Fruit fly (Drosophila melanogaster) whole organism, wandering third instar larva: Measurements from ENCODE around the gene CG33500.

Experiments used
- CG32264 ChIP-seq: fragments of 200-800 bp; sonication (Bioruptor generic); optimal IDR thresholded peaks from 2 replicates; lab custom pipeline; 2016; ENCODE audit warnings: missing biosample characterization, missing genetic modification characterization
- CrebA ChIP-seq: fragments of 200-800 bp; sonication (Bioruptor generic); optimal IDR thresholded peaks from 2 replicates; lab custom pipeline; 2016; ENCODE audit warnings: missing biosample characterization, mild to moderate bottlenecking, missing genetic modification characterization, borderline replicate concordance
- Dfd ChIP-seq: fragments of >200 bp; optimal IDR thresholded peaks from 2 replicates; lab custom pipeline; 2017; ENCODE audit warnings: missing biosample characterization, missing genetic modification characterization
- OdsH ChIP-seq: fragments of 200-800 bp; sonication (Bioruptor generic); optimal IDR thresholded peaks from 2 replicates; lab custom pipeline; 2016; ENCODE audit warnings: missing biosample characterization, mild to moderate bottlenecking, missing genetic modification characterization
- Sp1 ChIP-seq: fragments of 200-800 bp; sonication (Bioruptor generic); optimal IDR thresholded peaks from 3 replicates; lab custom pipeline; 2019; ENCODE audit warnings: missing biosample characterization, mild to moderate bottlenecking, missing genetic modification characterization, moderate library complexity
- dmrt93B ChIP-seq: fragments of 200-800 bp; sonication (Bioruptor generic); optimal IDR thresholded peaks from 2 replicates; lab custom pipeline; 2018; ENCODE audit warnings: missing biosample characterization, mild to moderate bottlenecking, missing genetic modification characterization
- foxo ChIP-seq, 2 experiments: fragments of 200-800 bp; sonication (Bioruptor generic); optimal IDR thresholded peaks; 2 replicates in 1 of 2; 3 replicates in 1 of 2; lab custom pipeline; 2016 to 2017; ENCODE audit warnings: missing biosample characterization in 2 of 2, missing genetic modification characterization in 2 of 2
- fru ChIP-seq: fragments of 200-800 bp; sonication (Bioruptor generic); optimal IDR thresholded peaks from 3 replicates; lab custom pipeline; 2016; ENCODE audit warnings: missing biosample characterization, mild to moderate bottlenecking, missing genetic modification characterization
- jim ChIP-seq: fragments of 175-275, 200-325 bp; sonication (Bioruptor generic); optimal IDR thresholded peaks from 2 replicates; lab custom pipeline; 2016; ENCODE audit warnings: missing biosample characterization, mild to moderate bottlenecking, missing genetic modification characterization
- pan ChIP-seq: fragments of >200 bp; optimal IDR thresholded peaks from 2 replicates; lab custom pipeline; 2017
- psq ChIP-seq: fragments of 200-800 bp; sonication (Bioruptor generic); optimal IDR thresholded peaks from 3 replicates; lab custom pipeline; 2017; ENCODE audit warnings: missing biosample characterization, mild to moderate bottlenecking, missing genetic modification characterization, moderate library complexity
- usp ChIP-seq: fragments of >200 bp; optimal IDR thresholded peaks from 2 replicates; lab custom pipeline; 2017; ENCODE audit warnings: missing biosample characterization, missing genetic modification characterization

- TF ChIP-seq jim (GFP tag; lab: Kevin White, UChicago) (no peak), foxo (GFP tag; optimal IDR thresholded peaks at IDR 0.05; lab: Kevin White, UChicago) (no peak), CrebA (GFP tag; lab: Kevin White, UChicago) (no peak), dmrt93B (GFP tag; lab: Kevin White, UChicago) (no peak), OdsH (no peak), CG32264 (GFP tag; lab: Kevin White, UChicago) (no peak), Sp1 (GFP tag; lab: Kevin White, UChicago) (no peak), pan (no peak), psq (GFP tag; lab: Kevin White, UChicago) (no peak), usp (no peak), Dfd (GFP tag; lab: Kevin White, UChicago) (no peak), fru (no peak)
Measured at dm6 chr3L:11511921-11512320, 3.5 kb downstream of the CG33500 start, which contains the start of gene Sgs3.
